Fruit fly (Drosophila melanogaster) S2 (cell line): ENCODE results near the gene Pex16.

Source experiments
- CG8478 ChIP-seq: fragments of >200 bp; optimal IDR thresholded peaks from 2 replicates; lab custom pipeline; 2018
- CTCF ChIP-seq, 2 experiments: fragments of >200 bp; optimal IDR thresholded peaks; 2 replicates each; lab custom pipeline; 2018

DNA sequence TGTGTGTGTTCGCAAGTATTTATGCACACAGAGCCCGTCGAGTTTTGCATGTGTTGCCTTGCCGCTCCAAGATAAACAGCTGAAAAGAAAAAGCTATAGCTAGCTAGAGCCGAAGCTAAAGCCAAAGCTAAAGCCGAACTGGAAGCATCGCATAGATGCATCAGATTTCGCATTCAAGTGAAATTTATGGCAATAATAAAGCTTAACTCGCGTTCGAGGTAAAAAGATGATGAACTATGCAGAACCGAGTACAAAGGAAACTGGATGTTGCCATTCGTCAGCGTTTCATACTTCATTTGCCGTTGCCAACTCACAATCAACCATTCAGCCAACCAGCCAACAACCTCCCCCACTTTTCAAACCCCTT, 43.8 kb downstream of the Pex16 start:
- TF ChIP-seq CG8478 (lab: Kevin White, UChicago) (no peak), CTCF (optimal IDR thresholded peaks at IDR 0.05; lab: Kevin White, UChicago) (no peak)
